Worm (Caenorhabditis elegans) whole organism, L2 larva: ENCODE data around the gene ipla-2.

Experiments used
- C34F6.9 ChIP-seq: fragments of 150-350 bp; optimal IDR thresholded peaks from 2 replicates; lab custom pipeline; 2014; ENCODE audit warnings: missing biosample characterization, missing genetic modification characterization
- F13H6.1 ChIP-seq: sonication (generic microtip); optimal IDR thresholded peaks from 2 replicates; lab custom pipeline; 2016; ENCODE audit warnings: missing genetic modification characterization, missing compliant biosample characterization
- ZK546.5 ChIP-seq: sonication (generic microtip); optimal IDR thresholded peaks from 2 replicates; lab custom pipeline; 2017; ENCODE audit warnings: missing biosample characterization, missing genetic modification characterization
- alr-1 ChIP-seq: fragments of 150-350 bp; optimal IDR thresholded peaks from 2 replicates; lab custom pipeline; 2014; ENCODE audit warnings: missing biosample characterization, missing genetic modification characterization
- aly-2 ChIP-seq: fragments of 150-350 bp; optimal IDR thresholded peaks from 2 replicates; lab custom pipeline; 2014; ENCODE audit warnings: missing biosample characterization, missing genetic modification characterization
- ceh-16 ChIP-seq: fragments of 150-350 bp; optimal IDR thresholded peaks from 2 replicates; lab custom pipeline; 2014; ENCODE audit warnings: missing biosample characterization, missing genetic modification characterization
- crh-2 ChIP-seq: sonication (generic microtip); optimal IDR thresholded peaks from 2 replicates; lab custom pipeline; 2017; ENCODE audit warnings: missing biosample characterization, missing genetic modification characterization
- dmd-4 ChIP-seq: sonication (generic microtip); optimal IDR thresholded peaks from 2 replicates; lab custom pipeline; 2017; ENCODE audit warnings: missing biosample characterization, missing genetic modification characterization
- elt-3 ChIP-seq: sonication (generic microtip); optimal IDR thresholded peaks from 2 replicates; lab custom pipeline; 2017; ENCODE audit warnings: missing biosample characterization, missing genetic modification characterization
- fos-1 ChIP-seq: fragments of 150-350 bp; optimal IDR thresholded peaks from 2 replicates; lab custom pipeline; 2014; ENCODE audit warnings: missing biosample characterization, missing genetic modification characterization
- lin-11 ChIP-seq: fragments of 150-350 bp; sonication (generic microtip); optimal IDR thresholded peaks from 2 replicates; lab custom pipeline; 2014; ENCODE audit warnings: missing biosample characterization, missing genetic modification characterization, inconsistent platforms, mixed read lengths
- lin-13 ChIP-seq: fragments of 150-350 bp; optimal IDR thresholded peaks from 2 replicates; lab custom pipeline; 2014; ENCODE audit warnings: missing biosample characterization, missing genetic modification reagents, missing genetic modification characterization
- lsy-2 ChIP-seq, 2 experiments: fragments of 150-350 bp in 1 of 2; sonication (generic microtip) in 1 of 2; optimal IDR thresholded peaks; 2 replicates each; lab custom pipeline; 2014 to 2017; ENCODE audit warnings: missing biosample characterization in 2 of 2, missing genetic modification characterization in 2 of 2
- mab-5 ChIP-seq: fragments of 150-350 bp; optimal IDR thresholded peaks from 2 replicates; lab custom pipeline; 2014; ENCODE audit warnings: missing biosample characterization, missing genetic modification characterization
- mbf-1 ChIP-seq: sonication (generic microtip); optimal IDR thresholded peaks from 2 replicates; lab custom pipeline; 2017; ENCODE audit warnings: missing biosample characterization, missing genetic modification characterization
- mdl-1 ChIP-seq, 2 experiments: fragments of 150-350 bp in 1 of 2; sonication (generic microtip) in 1 of 2; optimal IDR thresholded peaks; 2 replicates each; lab custom pipeline; 2017; ENCODE audit warnings: missing biosample characterization in 2 of 2, missing genetic modification characterization in 2 of 2
- nhr-10 ChIP-seq: sonication (generic microtip); optimal IDR thresholded peaks from 2 replicates; lab custom pipeline; 2017; ENCODE audit warnings: missing biosample characterization, missing genetic modification characterization
- nhr-11 ChIP-seq: fragments of 150-350 bp; optimal IDR thresholded peaks from 2 replicates; lab custom pipeline; 2014; ENCODE audit warnings: missing biosample characterization, missing genetic modification characterization
- nhr-12 ChIP-seq: fragments of 150-350 bp; optimal IDR thresholded peaks from 2 replicates; lab custom pipeline; 2014; ENCODE audit warnings: missing biosample characterization, missing genetic modification characterization
- nhr-129 ChIP-seq: fragments of 150-350 bp; optimal IDR thresholded peaks from 2 replicates; lab custom pipeline; 2014; ENCODE audit warnings: missing biosample characterization, missing genetic modification characterization
- nhr-21 ChIP-seq: fragments of 150-350 bp; optimal IDR thresholded peaks from 2 replicates; lab custom pipeline; 2014; ENCODE audit warnings: missing biosample characterization, missing genetic modification characterization
- nhr-237 ChIP-seq: fragments of 150-350 bp; optimal IDR thresholded peaks from 2 replicates; lab custom pipeline; 2014; ENCODE audit warnings: missing biosample characterization, missing genetic modification characterization
- nhr-25 ChIP-seq: fragments of 150-350 bp; sonication (generic microtip); optimal IDR thresholded peaks from 3 replicates; lab custom pipeline; 2014; ENCODE audit warnings: missing biosample characterization, missing genetic modification characterization
- nhr-77 ChIP-seq: fragments of 150-350 bp; optimal IDR thresholded peaks from 2 replicates; lab custom pipeline; 2014; ENCODE audit warnings: missing biosample characterization, missing genetic modification characterization
- peb-1 ChIP-seq: fragments of 150-350 bp; optimal IDR thresholded peaks from 2 replicates; lab custom pipeline; 2014; ENCODE audit warnings: missing biosample characterization, missing genetic modification characterization
- sma-3 ChIP-seq: sonication (generic microtip); optimal IDR thresholded peaks from 2 replicates; lab custom pipeline; 2016; ENCODE audit warnings: missing genetic modification reagents, missing genetic modification characterization, missing compliant biosample characterization
- sma-9 ChIP-seq, 2 experiments: fragments of 150-350 bp in 1 of 2; sonication (generic microtip) in 1 of 2; optimal IDR thresholded peaks; 2 replicates each; lab custom pipeline; 2014 to 2016; ENCODE audit warnings: missing genetic modification characterization in 2 of 2, mild to moderate bottlenecking in 1 of 2, missing biosample characterization in 1 of 2, missing compliant biosample characterization in 1 of 2, missing genetic modification reagents in 1 of 2, moderate library complexity in 1 of 2
- snpc-4 ChIP-seq: fragments of 150-350 bp; optimal IDR thresholded peaks from 2 replicates; lab custom pipeline; 2014; ENCODE audit warnings: missing biosample characterization, missing genetic modification characterization
- unc-39 ChIP-seq: fragments of 150-350 bp; optimal IDR thresholded peaks from 2 replicates; lab custom pipeline; 2014; ENCODE audit warnings: missing biosample characterization, missing genetic modification characterization
- unc-55 ChIP-seq: fragments of 150-350 bp; sonication (generic microtip); optimal IDR thresholded peaks from 3 replicates; lab custom pipeline; 2014; ENCODE audit warnings: missing biosample characterization, missing genetic modification reagents, missing genetic modification characterization
- unc-62 ChIP-seq: fragments of 150-350 bp; optimal IDR thresholded peaks from 2 replicates; lab custom pipeline; 2014; ENCODE audit warnings: missing biosample characterization, missing genetic modification reagents, missing genetic modification characterization
- zag-1 ChIP-seq: fragments of 150-350 bp; optimal IDR thresholded peaks from 2 replicates; lab custom pipeline; 2014; ENCODE audit warnings: missing biosample characterization, missing genetic modification characterization
- ztf-1 ChIP-seq: fragments of 200-800 bp; sonication (Bioruptor generic); conservative IDR thresholded peaks from 2 replicates; pipeline ENCODE4 v1.3.6; 2022; ENCODE audit warnings: missing genetic modification characterization, missing compliant biosample characterization
- ztf-11 ChIP-seq: sonication (generic microtip); optimal IDR thresholded peaks from 2 replicates; lab custom pipeline; 2017; ENCODE audit warnings: missing biosample characterization, missing genetic modification characterization
- ztf-4 ChIP-seq: fragments of 150-350 bp; optimal IDR thresholded peaks from 2 replicates; lab custom pipeline; 2014; ENCODE audit warnings: missing biosample characterization, missing genetic modification characterization

ipla-2 gene

ce11 chrX:9822606-9823264, 15.1 kb downstream of the ipla-2 start (continued):
- TF ChIP-seq nhr-21 (tag; lab: Kevin White, UChicago): no peak
- TF ChIP-seq unc-39 (tag; lab: Kevin White, UChicago): no peak
- TF ChIP-seq ZK546.5 (tag; lab: Kevin White, UChicago): no peak
- no peak for TF ChIP-seq nhr-10 (tag; lab: Kevin White, UChicago)
- no peak for TF ChIP-seq mab-5 (tag; lab: Kevin White, UChicago)
- TF ChIP-seq lin-11 (tag; lab: Kevin White, UChicago): no peak
- no peak for TF ChIP-seq nhr-11 (tag; lab: Kevin White, UChicago)

- no peak for TF ChIP-seq snpc-4 (tag; lab: Kevin White, UChicago)
- no peak for TF ChIP-seq aly-2 (tag; lab: Kevin White, UChicago)
- no peak for TF ChIP-seq peb-1 (tag; lab: Kevin White, UChicago)
- no peak for TF ChIP-seq nhr-12
- no peak for TF ChIP-seq unc-62 (GFP tag; lab: Kevin White, UChicago)
- no peak for TF ChIP-seq nhr-25 (tag; lab: Kevin White, UChicago)
- no peak for TF ChIP-seq sma-3 (GFP tag; lab: Kevin White, UChicago)
- no peak for TF ChIP-seq nhr-77 (tag; lab: Kevin White, UChicago)
- no peak for TF ChIP-seq ztf-11 (tag; lab: Kevin White, UChicago)
- TF ChIP-seq lsy-2 (tag; optimal IDR thresholded peaks at IDR 0.05; lab: Kevin White, UChicago): no peak
- no peak for TF ChIP-seq elt-3 (tag; lab: Kevin White, UChicago)
- TF ChIP-seq nhr-10 (tag; lab: Kevin White, UChicago): no peak
- TF ChIP-seq mab-5 (tag; lab: Kevin White, UChicago): no peak
- TF ChIP-seq fos-1 (tag; lab: Kevin White, UChicago): no peak
- no peak for TF ChIP-seq ceh-16 (tag; lab: Kevin White, UChicago)
These were observed 15.7 kb downstream of the ipla-2 start, which contains the start of gene dpy-22 for ce11 chrX:9822173-9822572. TSS of gene dpy-22 (minus strand) at chrX:9822273.

ce11 chrX:9814132-9814811, 23.6 kb downstream of the ipla-2 start:
- TF ChIP-seq ceh-16 (tag; lab: Kevin White, UChicago) (no peak), zag-1 (tag; lab: Kevin White, UChicago) (peak; percentile 58), nhr-237 (tag; lab: Kevin White, UChicago) (no peak), dmd-4 (tag; lab: Kevin White, UChicago) (no peak), nhr-12 (no peak), nhr-25 (tag; lab: Kevin White, UChicago) (no peak), crh-2 (tag; lab: Kevin White, UChicago) (peak; percentile 23), sma-9 (GFP tag; optimal IDR thresholded peaks at IDR 0.05; lab: Kevin White, UChicago) (peak; percentile 48), sma-9 (tag; optimal IDR thresholded peaks at IDR 0.05; lab: Kevin White, UChicago) (no peak), lin-13 (no peak), C34F6.9 (peak; percentile 55), unc-62 (GFP tag; lab: Kevin White, UChicago) (no peak), nhr-129 (tag; lab: Kevin White, UChicago) (peak; percentile 37), unc-55 (peak; percentile 24), sma-3 (GFP tag; lab: Kevin White, UChicago) (no peak)

ce11 chrX:9807377-9808048, 30.3 kb downstream of the ipla-2 start, which contains the start of gene lgc-47:
TSS of gene lgc-47 (minus strand) at chrX:9807662.
- no peak for TF ChIP-seq mbf-1 (tag; lab: Kevin White, UChicago)
- TF ChIP-seq unc-62 (GFP tag; lab: Kevin White, UChicago): no peak
- no peak for TF ChIP-seq lin-13
- no peak for TF ChIP-seq ztf-4 (tag; lab: Kevin White, UChicago)
- no peak for TF ChIP-seq lin-11 (tag; lab: Kevin White, UChicago)
- no peak for TF ChIP-seq F13H6.1 (tag; lab: Kevin White, UChicago)
- TF ChIP-seq ztf-11 (tag; lab: Kevin White, UChicago): no peak
- no peak for TF ChIP-seq nhr-25 (tag; lab: Kevin White, UChicago)
- no peak for TF ChIP-seq nhr-77 (tag; lab: Kevin White, UChicago)
- TF ChIP-seq mdl-1 (tag; optimal IDR thresholded peaks at IDR 0.05; lab: Kevin White, UChicago): no peak
- no peak for TF ChIP-seq alr-1 (tag; lab: Kevin White, UChicago)
- no peak for TF ChIP-seq snpc-4 (tag; lab: Kevin White, UChicago)
- TF ChIP-seq ztf-1 (GFP tag; lab: Robert Waterston, UW): no peak
- no peak for TF ChIP-seq peb-1 (tag; lab: Kevin White, UChicago)
